Worm (Caenorhabditis elegans): Measurements from ENCODE around the gene E04D5.5.

E04D5.5 gene

DNA sequence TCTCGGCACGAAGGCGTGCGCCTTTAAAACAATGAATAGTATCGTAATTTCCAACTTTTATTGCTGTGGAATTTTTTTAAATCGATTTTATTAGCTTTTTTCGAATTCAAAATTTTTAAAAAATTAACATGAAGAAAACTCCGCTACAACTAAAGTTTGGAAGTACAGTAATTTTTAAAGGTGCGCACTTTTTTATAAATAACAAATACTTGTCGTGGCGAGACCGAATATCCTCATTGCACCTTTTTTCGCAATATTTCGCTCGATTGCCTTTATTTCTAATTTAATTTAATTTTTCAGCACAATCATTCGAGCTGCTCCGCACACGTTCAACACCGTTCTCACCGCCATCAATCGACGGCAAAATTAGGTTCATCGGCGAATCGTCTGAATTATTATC, 20.2 kb upstream of the E04D5.5 start, which contains the start of the genes T09F3.2 and T09F3.7:
T09F3.2 (plus strand) TSS at position 301 of the 400 bp plus-strand sequence.
T09F3.7 (plus strand) TSS at position 315 of the 400 bp plus-strand sequence.
- TF ChIP-seq hmg-4 (GFP tag; optimal IDR thresholded peaks at IDR 0.05) (no peak), sea-1 (GFP tag; conservative IDR thresholded peaks at IDR 0.05) (no peak), tra-4 (tag; optimal IDR thresholded peaks at IDR 0.05) (no peak), hnd-1 (tag; optimal IDR thresholded peaks at IDR 0.05) (no peak), B0310.2 (tag; optimal IDR thresholded peaks at IDR 0.05) (no peak), tbx-11 (GFP tag; IDR thresholded peaks at IDR 0.05) (no peak), ets-7 (tag; optimal IDR thresholded peaks at IDR 0.05) (no peak), tbx-37 (GFP tag; conservative IDR thresholded peaks at IDR 0.05) (no peak), hmbx-1 (tag; optimal IDR thresholded peaks at IDR 0.05) (no peak), ceh-36 (tag; optimal IDR thresholded peaks at IDR 0.05) (no peak), flt-1 (GFP tag; IDR thresholded peaks at IDR 0.05) (no peak), F13C5.2 (tag; optimal IDR thresholded peaks at IDR 0.05) (no peak), ama-1 (optimal IDR thresholded peaks at IDR 0.05) (no peak), ceh-13 (GFP tag; optimal IDR thresholded peaks at IDR 0.05) (no peak), aly-1 (tag; optimal IDR thresholded peaks at IDR 0.05) (no peak)

DNA sequence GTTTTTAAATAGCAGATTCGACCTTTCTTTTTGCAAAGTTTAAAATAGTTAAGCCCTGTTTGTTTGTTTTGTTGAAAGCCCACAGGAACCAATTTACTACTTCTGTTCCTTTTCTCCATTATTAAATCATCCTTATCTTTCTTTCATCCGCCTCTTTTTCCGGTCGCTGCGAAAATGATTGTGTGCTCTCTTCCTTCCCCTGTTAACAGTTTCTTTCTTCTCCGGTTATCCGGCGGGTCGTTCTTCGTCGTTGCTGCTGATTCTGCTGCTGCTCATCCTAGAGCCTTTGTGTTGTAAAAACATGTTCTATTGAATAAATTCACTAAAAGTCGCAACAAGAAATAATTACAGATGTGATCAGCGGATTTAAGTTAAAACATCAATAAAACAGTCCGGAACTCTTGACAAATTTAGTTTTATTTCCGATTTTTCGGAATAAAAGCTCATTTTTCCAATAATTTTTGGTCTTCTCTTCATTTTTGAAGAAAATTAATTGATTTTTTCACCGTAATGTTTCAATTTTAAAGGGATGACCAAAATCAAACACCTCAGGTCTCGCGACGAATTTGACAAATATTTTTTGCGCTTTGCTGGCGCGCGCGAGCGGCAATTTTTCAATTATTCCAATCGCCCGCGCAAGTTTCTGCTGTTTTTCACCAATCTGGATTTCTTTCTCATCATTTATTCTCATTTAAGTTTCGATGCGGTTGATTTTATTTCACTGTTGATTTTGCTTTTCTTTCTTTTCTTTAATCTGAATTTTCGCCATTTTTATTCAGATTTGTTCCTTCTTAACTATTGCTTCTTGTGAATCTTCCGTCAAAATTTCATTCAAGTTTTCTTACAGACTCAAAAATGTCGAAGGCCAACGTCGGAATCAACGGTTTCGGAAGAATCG, 17.6 kb upstream of the E04D5.5 start, which contains the start of gene gpd-1:
gpd-1 (plus strand) TSS at position 848 of the 898 bp plus-strand sequence.
- TF ChIP-seq hmg-4 (GFP tag; optimal IDR thresholded peaks at IDR 0.05) (no peak), B0310.2 (tag; optimal IDR thresholded peaks at IDR 0.05) (no peak), sea-1 (GFP tag; conservative IDR thresholded peaks at IDR 0.05) (no peak), scrt-1 (GFP tag; IDR thresholded peaks at IDR 0.05) (no peak), pes-1 (GFP tag; IDR thresholded peaks at IDR 0.05) (no peak), tbx-37 (GFP tag; conservative IDR thresholded peaks at IDR 0.05) (no peak), flt-1 (GFP tag; IDR thresholded peaks at IDR 0.05) (no peak), tbx-11 (GFP tag; IDR thresholded peaks at IDR 0.05) (no peak), ceh-36 (tag; optimal IDR thresholded peaks at IDR 0.05) (no peak), hmbx-1 (tag; optimal IDR thresholded peaks at IDR 0.05) (no peak), ceh-13 (GFP tag; optimal IDR thresholded peaks at IDR 0.05) (no peak), aly-1 (tag; optimal IDR thresholded peaks at IDR 0.05) (no peak), ets-7 (tag; optimal IDR thresholded peaks at IDR 0.05) (no peak), F13C5.2 (tag; optimal IDR thresholded peaks at IDR 0.05) (no peak), ama-1 (optimal IDR thresholded peaks at IDR 0.05) (no peak), tra-4 (tag; optimal IDR thresholded peaks at IDR 0.05) (no peak), hnd-1 (tag; optimal IDR thresholded peaks at IDR 0.05) (no peak)

DNA sequence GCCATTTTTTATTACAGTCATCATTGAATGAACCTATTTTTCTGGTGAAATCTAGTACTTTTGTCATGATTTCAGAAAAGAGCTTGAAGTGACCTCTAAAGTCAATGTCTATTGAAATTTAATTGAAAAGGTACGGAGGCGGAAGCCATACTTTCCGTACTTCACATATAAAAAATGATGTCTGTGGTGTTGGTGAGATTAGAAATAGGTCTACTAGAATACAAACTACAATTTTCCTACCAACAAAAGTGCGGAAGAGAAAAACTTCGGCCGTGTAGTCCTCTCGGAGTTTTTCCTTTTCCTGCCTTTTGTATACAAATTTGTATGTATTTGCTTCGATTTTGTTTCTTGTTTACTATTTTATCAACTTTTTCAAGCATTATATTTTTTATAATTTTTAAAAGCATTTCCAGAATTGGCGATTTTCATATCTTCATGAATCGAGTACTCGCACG, 15.8 kb upstream of the E04D5.5 start, which contains the start of gene T09F3.4:
T09F3.4 (plus strand) TSS at position 405 of the 455 bp plus-strand sequence.
- TF ChIP-seq tra-4 (tag; optimal IDR thresholded peaks at IDR 0.05) (no peak), tbx-37 (GFP tag; conservative IDR thresholded peaks at IDR 0.05) (peak; percentile 37; the same call in 1 of the 2 replicates)

DNA sequence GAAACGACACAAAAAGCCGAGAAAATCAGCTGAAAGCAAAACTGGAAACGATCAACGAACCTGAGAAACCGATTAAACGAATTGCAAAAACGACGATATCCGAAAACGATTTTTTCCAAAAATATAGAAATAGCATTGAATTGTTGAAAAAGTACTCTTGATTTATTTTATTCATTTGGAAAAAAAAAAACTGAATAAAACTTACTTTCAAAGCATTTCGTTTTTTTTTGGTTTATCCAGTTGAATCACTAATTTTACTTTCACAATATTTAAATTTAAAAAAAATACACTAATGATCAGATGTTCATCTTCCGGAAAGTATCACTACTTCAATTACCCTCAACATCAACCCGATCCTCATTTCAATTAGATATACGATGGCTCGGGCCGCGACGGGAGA, 14.5 kb upstream of the E04D5.5 start, which contains the start of gene T09F3.5:
T09F3.5 (plus strand) TSS at position 301 of the 400 bp plus-strand sequence.
- TF ChIP-seq pes-1 (GFP tag; IDR thresholded peaks at IDR 0.05) (no peak), F13C5.2 (tag; optimal IDR thresholded peaks at IDR 0.05) (no peak), ceh-36 (tag; optimal IDR thresholded peaks at IDR 0.05) (no peak)

DNA sequence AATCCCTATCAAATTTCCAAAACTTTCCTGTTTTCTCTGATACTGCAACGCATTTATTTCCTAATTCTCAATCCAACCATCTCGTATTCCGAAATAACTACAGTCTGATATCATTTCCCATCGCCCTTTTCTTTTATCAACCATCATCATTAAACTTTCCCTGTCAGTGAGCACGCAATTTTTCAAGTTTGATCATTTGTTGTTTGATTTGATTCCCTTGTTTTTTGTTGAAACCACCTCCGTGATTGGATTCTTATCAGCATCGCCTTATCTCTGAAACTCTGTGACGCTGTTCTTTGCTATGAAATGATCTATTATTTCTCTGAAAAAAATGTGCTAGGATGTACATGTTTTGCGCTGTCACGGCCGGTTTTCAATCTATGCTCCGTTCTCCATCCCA, 8.1 kb upstream of the E04D5.5 start:
- TF ChIP-seq hnd-1 (tag; optimal IDR thresholded peaks at IDR 0.05) (no peak), tbx-11 (GFP tag; IDR thresholded peaks at IDR 0.05) (no peak), sea-1 (GFP tag; conservative IDR thresholded peaks at IDR 0.05) (no peak), hmg-4 (GFP tag; optimal IDR thresholded peaks at IDR 0.05) (no peak), ama-1 (optimal IDR thresholded peaks at IDR 0.05) (no peak), ets-7 (tag; optimal IDR thresholded peaks at IDR 0.05) (no peak), tbx-37 (GFP tag; conservative IDR thresholded peaks at IDR 0.05) (no peak), hmbx-1 (tag; optimal IDR thresholded peaks at IDR 0.05) (no peak), B0310.2 (tag; optimal IDR thresholded peaks at IDR 0.05) (no peak)

DNA sequence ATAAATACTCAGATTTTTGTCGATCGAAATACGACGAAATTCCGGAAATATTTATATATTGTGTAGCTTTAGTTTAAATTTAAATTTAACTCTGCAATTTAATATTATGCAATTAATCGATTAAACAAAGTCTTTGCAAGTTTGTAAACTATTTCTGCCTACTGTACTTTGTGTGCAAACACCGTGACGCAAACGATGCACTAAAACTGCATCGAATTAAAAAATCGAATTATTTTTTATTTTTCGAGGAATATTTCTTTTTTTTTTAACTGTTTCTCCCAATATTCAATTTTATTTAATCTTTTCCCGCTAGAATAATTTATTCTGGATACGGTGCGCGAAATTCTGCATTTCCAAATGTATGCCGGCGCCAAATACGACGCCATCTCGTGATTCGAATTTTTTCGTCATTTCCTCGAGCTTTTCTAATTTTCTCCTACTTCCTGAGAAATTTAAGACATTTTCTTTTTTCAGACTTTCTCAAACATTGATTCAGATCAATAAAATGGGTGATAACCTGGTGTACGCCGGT, 5.3 kb downstream of the E04D5.5 start, which contains the start of gene eif-2A:
eif-2A (plus strand) TSS at position 469 of the 532 bp plus-strand sequence.
- TF ChIP-seq flt-1 (GFP tag; IDR thresholded peaks at IDR 0.05) (no peak), F13C5.2 (tag; optimal IDR thresholded peaks at IDR 0.05) (no peak), ama-1 (optimal IDR thresholded peaks at IDR 0.05) (no peak), aly-1 (tag; optimal IDR thresholded peaks at IDR 0.05) (no peak), ets-7 (tag; optimal IDR thresholded peaks at IDR 0.05) (no peak), hmg-4 (GFP tag; optimal IDR thresholded peaks at IDR 0.05) (no peak), sea-1 (GFP tag; conservative IDR thresholded peaks at IDR 0.05) (no peak), ceh-13 (GFP tag; optimal IDR thresholded peaks at IDR 0.05) (no peak), pes-1 (GFP tag; IDR thresholded peaks at IDR 0.05) (no peak), hmbx-1 (tag; optimal IDR thresholded peaks at IDR 0.05) (no peak), B0310.2 (tag; optimal IDR thresholded peaks at IDR 0.05) (no peak), tbx-11 (GFP tag; IDR thresholded peaks at IDR 0.05) (no peak), scrt-1 (GFP tag; IDR thresholded peaks at IDR 0.05) (no peak)

DNA sequence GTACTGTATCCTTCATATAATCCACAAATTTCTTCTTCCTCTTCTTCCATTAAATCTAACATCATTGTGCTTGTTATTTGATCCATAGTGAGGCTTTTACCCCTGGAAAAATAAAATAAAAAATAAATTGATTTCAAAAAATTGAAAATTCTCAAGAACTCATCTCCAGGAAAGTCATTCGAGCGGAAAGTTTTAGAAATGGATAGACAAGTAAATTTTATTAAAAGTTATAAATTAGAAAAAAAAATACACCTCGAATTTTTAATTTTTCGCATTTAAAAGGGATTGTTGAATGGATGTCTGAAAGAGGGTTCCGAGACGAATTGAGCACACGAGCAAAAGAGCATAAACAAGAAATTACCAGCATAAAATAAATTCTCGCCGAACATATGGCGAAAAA, 10.9 kb downstream of the E04D5.5 start, which contains the start of gene frpr-21:
frpr-21 (minus strand) TSS at position 101 of the 400 bp plus-strand sequence.
- TF ChIP-seq scrt-1 (GFP tag; IDR thresholded peaks at IDR 0.05) (no peak), ceh-13 (GFP tag; optimal IDR thresholded peaks at IDR 0.05) (no peak), flt-1 (GFP tag; IDR thresholded peaks at IDR 0.05) (no peak), sea-1 (GFP tag; conservative IDR thresholded peaks at IDR 0.05) (no peak), hmg-4 (GFP tag; optimal IDR thresholded peaks at IDR 0.05) (no peak), F13C5.2 (tag; optimal IDR thresholded peaks at IDR 0.05) (no peak), tbx-11 (GFP tag; IDR thresholded peaks at IDR 0.05) (no peak), hmbx-1 (tag; optimal IDR thresholded peaks at IDR 0.05) (no peak)

Data from whole organism, early embryonic.